Worm (Caenorhabditis elegans) whole organism, early embryonic: ENCODE data around the gene Y26E6A.2.

Experiments used
- aly-1 ChIP-seq: sonication (generic microtip); optimal IDR thresholded peaks from 2 replicates; lab custom pipeline; 2016; ENCODE audit warnings: missing genetic modification characterization, missing compliant biosample characterization
- ama-1 ChIP-seq: fragments of 150-350 bp; optimal IDR thresholded peaks from 2 replicates; lab custom pipeline; 2014
- ceh-13 ChIP-seq: fragments of 200-800 bp; sonication (Bioruptor generic); optimal IDR thresholded peaks from 2 replicates; lab custom pipeline; 2018; ENCODE audit warnings: mild to moderate bottlenecking, missing genetic modification characterization, missing compliant biosample characterization
- ceh-36 ChIP-seq: sonication (generic microtip); optimal IDR thresholded peaks from 2 replicates; lab custom pipeline; 2016; ENCODE audit warnings: missing genetic modification characterization, inconsistent platforms, missing compliant biosample characterization
- hmbx-1 ChIP-seq: sonication (generic microtip); optimal IDR thresholded peaks from 2 replicates; lab custom pipeline; 2016; ENCODE audit warnings: mild to moderate bottlenecking, missing genetic modification characterization, missing compliant biosample characterization
- hnd-1 ChIP-seq: sonication (generic microtip); optimal IDR thresholded peaks from 2 replicates; lab custom pipeline; 2016; ENCODE audit warnings: missing genetic modification characterization, missing compliant biosample characterization
- sea-1 ChIP-seq: fragments of 200-800 bp; sonication (Bioruptor generic); conservative IDR thresholded peaks from 2 replicates; pipeline ENCODE4 v1.3.6; 2022; ENCODE audit warnings: missing genetic modification characterization, missing compliant biosample characterization
- tbx-11 ChIP-seq: fragments of 200-800 bp; sonication (Bioruptor generic); IDR thresholded peaks from 2 replicates; pipeline ENCODE4 v1.3.6; 2022; ENCODE audit warnings: missing genetic modification characterization, missing compliant biosample characterization

DNA sequence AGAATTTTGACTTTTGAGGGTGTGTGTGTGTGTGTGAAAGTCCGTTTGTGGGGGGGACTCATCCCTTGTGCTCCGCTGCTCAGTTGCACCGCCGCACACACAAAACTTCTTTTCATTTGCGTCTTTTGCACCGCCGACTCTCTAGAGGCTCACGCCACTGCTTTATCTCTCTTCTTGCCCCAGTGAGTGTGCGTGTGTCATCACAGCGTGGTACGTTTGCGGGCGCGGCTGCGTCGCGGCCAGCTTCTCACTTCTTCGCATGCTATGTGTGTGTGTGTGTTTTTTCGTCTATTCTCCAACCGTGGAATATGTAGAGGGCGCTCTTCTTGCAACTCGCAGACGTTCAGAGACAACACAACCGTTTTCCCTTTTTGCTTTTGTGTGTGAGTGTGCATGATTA lies 31.3 kb upstream of the Y26E6A.2 start:
- TF ChIP-seq ama-1 (lab: Kevin White, UChicago) = no peak
- TF ChIP-seq ceh-13 (GFP tag; lab: Kevin White, UChicago) = no peak
- TF ChIP-seq tbx-11 = no peak
- no peak for TF ChIP-seq ceh-36 (tag; lab: Kevin White, UChicago)
- TF ChIP-seq hnd-1 (tag; lab: Kevin White, UChicago) = no peak
- TF ChIP-seq sea-1 (GFP tag; lab: Robert Waterston, UW) = no peak
- no peak for TF ChIP-seq aly-1
- no peak for TF ChIP-seq hmbx-1 (tag; lab: Kevin White, UChicago)
